Fruit fly (Drosophila melanogaster) Kc167 (cell line): ENCODE data around the gene lft.

Source experiments
- Myc ChIP-seq: fragments of >200 bp; optimal IDR thresholded peaks from 2 replicates; lab custom pipeline; 2017; ENCODE audit warnings: missing external identifiers
- h ChIP-seq: fragments of >200 bp; optimal IDR thresholded peaks from 3 replicates; lab custom pipeline; 2018; ENCODE audit warnings: missing external identifiers
- psq ChIP-seq: fragments of >200 bp; optimal IDR thresholded peaks from 2 replicates; lab custom pipeline; 2017; ENCODE audit warnings: missing external identifiers
- ttk ChIP-seq: sonication (Bioruptor generic); optimal IDR thresholded peaks from 2 replicates; lab custom pipeline; 2017; ENCODE audit warnings: missing external identifiers

- no peak for TF ChIP-seq psq (lab: Kevin White, UChicago)
- no peak for TF ChIP-seq ttk (lab: Kevin White, UChicago)
- TF ChIP-seq h (lab: Kevin White, UChicago), result no peak
- TF ChIP-seq Myc, result no peak
Observed at dm6 chr2L:10378631-10379030, 14.4 kb downstream of the lft start.
